Worm (Caenorhabditis elegans): Measurements from ENCODE around the gene C30A5.10.
A peak's percentile ranks its signal among the peaks of the same experiment; 100 is the strongest.

The C30A5.10 gene

ce11 chrIII:8245591-8245990, 35.9 kb upstream of the C30A5.10 start, which contains the start of gene C02F5.3:
C02F5.3 (plus strand) TSS chrIII:8245891.
- no peak for TF ChIP-seq nfya-1 (tag; optimal IDR thresholded peaks at IDR 0.05)
- TF ChIP-seq lin-11 (tag; optimal IDR thresholded peaks at IDR 0.05), result no peak
- no peak for TF ChIP-seq nhr-11 (tag; optimal IDR thresholded peaks at IDR 0.05)
- TF ChIP-seq ceh-45 (GFP tag; IDR thresholded peaks at IDR 0.05), result no peak
- TF ChIP-seq elt-2 (tag; optimal IDR thresholded peaks at IDR 0.05), result no peak
- no peak for TF ChIP-seq fkh-10 (GFP tag; optimal IDR thresholded peaks at IDR 0.05)
- TF ChIP-seq C08G9.2 (tag; optimal IDR thresholded peaks at IDR 0.05), result no peak
- no peak for TF ChIP-seq tbx-2 (tag; optimal IDR thresholded peaks at IDR 0.05)
- TF ChIP-seq madf-2 (tag; optimal IDR thresholded peaks at IDR 0.05), result no peak
- no peak for TF ChIP-seq dve-1 (tag; optimal IDR thresholded peaks at IDR 0.05)
- no peak for TF ChIP-seq ztf-16 (tag; optimal IDR thresholded peaks at IDR 0.05)
- TF ChIP-seq ama-1 (optimal IDR thresholded peaks at IDR 0.05), result no peak

- TF ChIP-seq fkh-6 (tag; optimal IDR thresholded peaks at IDR 0.05), result no peak
- no peak for TF ChIP-seq madf-2 (tag; optimal IDR thresholded peaks at IDR 0.05)
- TF ChIP-seq hlh-8 (tag; optimal IDR thresholded peaks at IDR 0.05), result no peak
- TF ChIP-seq K02D7.2 (tag; optimal IDR thresholded peaks at IDR 0.05), result no peak
- no peak for TF ChIP-seq ceh-6 (GFP tag; optimal IDR thresholded peaks at IDR 0.05)
- no peak for TF ChIP-seq ttx-3 (tag; optimal IDR thresholded peaks at IDR 0.05)
- TF ChIP-seq nhr-232 (tag; optimal IDR thresholded peaks at IDR 0.05), result no peak
- TF ChIP-seq ceh-34 (tag; optimal IDR thresholded peaks at IDR 0.05), result no peak
- no peak for TF ChIP-seq ceh-19 (GFP tag; optimal IDR thresholded peaks at IDR 0.05)
- no peak for TF ChIP-seq pag-3 (tag; optimal IDR thresholded peaks at IDR 0.05; ENCODE audit: borderline replicate concordance)
- no peak for TF ChIP-seq nhr-11 (tag; optimal IDR thresholded peaks at IDR 0.05)
- TF ChIP-seq lin-11 (tag; optimal IDR thresholded peaks at IDR 0.05), result no peak
- no peak for TF ChIP-seq ceh-18 (tag; optimal IDR thresholded peaks at IDR 0.05)
- TF ChIP-seq odd-2 (tag; optimal IDR thresholded peaks at IDR 0.05), result no peak
Measured at ce11 chrIII:8244052-8244451, 34.4 kb upstream of the C30A5.10 start, which contains the start of the genes pbs-6 and cids-1. pbs-6 (minus strand) TSS chrIII:8244092. cids-1 (plus strand) TSS chrIII:8244445.

- no peak for TF ChIP-seq fax-1 (tag; optimal IDR thresholded peaks at IDR 0.05)
- TF ChIP-seq ceh-30 (tag; optimal IDR thresholded peaks at IDR 0.05), result peak; percentile 100
- TF ChIP-seq nhr-232 (tag; optimal IDR thresholded peaks at IDR 0.05), result peak; percentile 7
- TF ChIP-seq hlh-30 (tag; optimal IDR thresholded peaks at IDR 0.05; ENCODE audit: insufficient read depth), result peak; percentile 31
- no peak for TF ChIP-seq ref-2 (tag; optimal IDR thresholded peaks at IDR 0.05)
Measured at ce11 chrIII:8242809-8243208, 33.1 kb upstream of the C30A5.10 start, which contains the start of gene C02F5.12. C02F5.12 (minus strand) TSS chrIII:8243029.

ce11 chrIII:8240948-8241347, 31.3 kb upstream of the C30A5.10 start:
- TF ChIP-seq hlh-8 (tag; optimal IDR thresholded peaks at IDR 0.05), result no peak
- no peak for TF ChIP-seq tbx-7 (tag; optimal IDR thresholded peaks at IDR 0.05)
- TF ChIP-seq unc-42 (tag; optimal IDR thresholded peaks at IDR 0.05), result no peak
- no peak for TF ChIP-seq unc-55 (GFP tag; optimal IDR thresholded peaks at IDR 0.05)
- TF ChIP-seq pag-3 (tag; optimal IDR thresholded peaks at IDR 0.05; ENCODE audit: borderline replicate concordance), result no peak
- TF ChIP-seq unc-3 (GFP tag; conservative IDR thresholded peaks at IDR 0.05), result no peak
- TF ChIP-seq unc-3 (tag; optimal IDR thresholded peaks at IDR 0.05), result no peak
- TF ChIP-seq sox-2 (GFP tag; IDR thresholded peaks at IDR 0.05), result no peak
- no peak for TF ChIP-seq elt-4 (tag; optimal IDR thresholded peaks at IDR 0.05)
- no peak for TF ChIP-seq ceh-19 (GFP tag; optimal IDR thresholded peaks at IDR 0.05)
- no peak for TF ChIP-seq C08G9.2 (tag; optimal IDR thresholded peaks at IDR 0.05)

ce11 chrIII:8240247-8240646, 30.6 kb upstream of the C30A5.10 start:
- no peak for TF ChIP-seq zip-5 (tag; optimal IDR thresholded peaks at IDR 0.05)
- no peak for TF ChIP-seq ceh-24 (tag; optimal IDR thresholded peaks at IDR 0.05)
- TF ChIP-seq fkh-10 (GFP tag; optimal IDR thresholded peaks at IDR 0.05), result no peak
- TF ChIP-seq hlh-6 (tag; optimal IDR thresholded peaks at IDR 0.05), result no peak
- TF ChIP-seq elt-4 (tag; optimal IDR thresholded peaks at IDR 0.05), result no peak
- peak; percentile 24 for TF ChIP-seq elt-2 (tag; optimal IDR thresholded peaks at IDR 0.05)
- TF ChIP-seq ceh-6 (GFP tag; optimal IDR thresholded peaks at IDR 0.05), result no peak
